Worm (Caenorhabditis elegans): ENCODE results near the gene str-96.

- TF ChIP-seq zag-1 (tag; optimal IDR thresholded peaks at IDR 0.05) (no peak), tra-1 (GFP tag; IDR thresholded peaks at IDR 0.05) (no peak), snpc-4 (tag; optimal IDR thresholded peaks at IDR 0.05) (no peak)
These were observed 40.2 kb downstream of the str-96 start, which contains the start of gene srbc-75 for ce11 chrV:15253529-15253928.

Measured in whole organism, L4 larva.